Fruit fly (Drosophila melanogaster) whole organism, embryonic: ENCODE results near the gene CG31650.

Experiments used
- Aef1 ChIP-seq: fragments of 200-800 bp; sonication (Bioruptor generic); IDR thresholded peaks from 3 replicates; pipeline ENCODE4 v1.3.6; 2022; ENCODE audit warnings: missing biosample characterization, missing genetic modification characterization
- Blimp-1 ChIP-seq: fragments of 200-800 bp; sonication (Bioruptor generic); optimal IDR thresholded peaks from 3 replicates; lab custom pipeline; 2018; ENCODE audit warnings: missing biosample characterization, missing genetic modification characterization, mild to moderate bottlenecking, moderate library complexity, missing genetic modification reagents
- CG10366 ChIP-seq: fragments of 200-800 bp; sonication (Bioruptor generic); IDR thresholded peaks from 2 replicates; pipeline ENCODE4 v1.3.6; 2022; ENCODE audit warnings: missing biosample characterization, missing genetic modification characterization
- CG10959 ChIP-seq: fragments of 200-800 bp; sonication (Bioruptor generic); IDR thresholded peaks from 2 replicates; pipeline ENCODE4 v1.3.6; 2022; ENCODE audit warnings: missing biosample characterization, missing genetic modification characterization
- CG11456 ChIP-seq: fragments of 200-800 bp; sonication (Bioruptor generic); IDR thresholded peaks from 3 replicates; pipeline ENCODE4 v1.3.6; 2022; ENCODE audit warnings: missing biosample characterization, missing genetic modification characterization
- CG11504 ChIP-seq: fragments of 200-800 bp; sonication (Bioruptor generic); optimal IDR thresholded peaks from 3 replicates; lab custom pipeline; 2019; ENCODE audit warnings: missing biosample characterization, mild to moderate bottlenecking, missing genetic modification characterization, moderate library complexity
- CG12219 ChIP-seq: fragments of 200-800 bp; sonication (Bioruptor generic); optimal IDR thresholded peaks from 3 replicates; lab custom pipeline; 2018; ENCODE audit warnings: missing biosample characterization, mild to moderate bottlenecking, missing genetic modification characterization
- CG13894 ChIP-seq: fragments of 200-800 bp; sonication (Bioruptor generic); optimal IDR thresholded peaks from 3 replicates; lab custom pipeline; 2018; ENCODE audit warnings: missing biosample characterization, mild to moderate bottlenecking, missing genetic modification characterization, moderate library complexity
- CG14667 ChIP-seq: fragments of 200-800 bp; sonication (Bioruptor generic); IDR thresholded peaks from 2 replicates; pipeline ENCODE4 v1.3.6; 2022; ENCODE audit warnings: missing biosample characterization, missing genetic modification characterization
- CG15011 ChIP-seq: fragments of 200-800 bp; sonication (Bioruptor generic); optimal IDR thresholded peaks from 3 replicates; lab custom pipeline; 2018; ENCODE audit warnings: missing biosample characterization, mild to moderate bottlenecking, missing genetic modification characterization
- CG15073 ChIP-seq: fragments of 200-800 bp; sonication (Bioruptor generic); optimal IDR thresholded peaks from 2 replicates; lab custom pipeline; 2016; ENCODE audit warnings: missing biosample characterization, missing genetic modification characterization
- CG17186 ChIP-seq: fragments of 200-800 bp; sonication (Bioruptor generic); optimal IDR thresholded peaks from 3 replicates; lab custom pipeline; 2017; ENCODE audit warnings: missing biosample characterization, missing genetic modification reagents, missing genetic modification characterization
- CG17359 ChIP-seq: fragments of 200-800 bp; sonication (Bioruptor generic); optimal IDR thresholded peaks from 3 replicates; lab custom pipeline; 2018; ENCODE audit warnings: missing biosample characterization, mild to moderate bottlenecking, missing genetic modification characterization, moderate library complexity
- CG2889 ChIP-seq: fragments of 200-800 bp; sonication (Bioruptor generic); IDR thresholded peaks from 3 replicates; pipeline ENCODE4 v1.3.6; 2022; ENCODE audit warnings: missing biosample characterization, missing genetic modification characterization
- CG30403 ChIP-seq: fragments of 200-800 bp; sonication (Bioruptor generic); optimal IDR thresholded peaks from 3 replicates; lab custom pipeline; 2016; ENCODE audit warnings: missing biosample characterization, missing genetic modification characterization
- CG32767 ChIP-seq: fragments of 200-800 bp; sonication (Bioruptor generic); IDR thresholded peaks from 2 replicates; pipeline ENCODE4 v1.3.6; 2022; ENCODE audit warnings: missing biosample characterization, missing genetic modification characterization
- CG34422 ChIP-seq: fragments of 200-800 bp; sonication (Bioruptor generic); IDR thresholded peaks from 3 replicates; pipeline ENCODE4 v1.3.6; 2022; ENCODE audit warnings: missing biosample characterization, missing genetic modification characterization
- CG3995 ChIP-seq: fragments of 200-800 bp; sonication (Bioruptor generic); optimal IDR thresholded peaks from 3 replicates; lab custom pipeline; 2016; ENCODE audit warnings: missing biosample characterization, missing genetic modification characterization
- CG6254 ChIP-seq: fragments of 200-800 bp; sonication (Bioruptor generic); optimal IDR thresholded peaks from 3 replicates; lab custom pipeline; 2017; ENCODE audit warnings: mild to moderate bottlenecking, missing biosample characterization, missing genetic modification reagents, missing genetic modification characterization
- CG7271 ChIP-seq: fragments of 200-800 bp; sonication (Bioruptor generic); optimal IDR thresholded peaks from 2 replicates; lab custom pipeline; 2018; ENCODE audit warnings: missing biosample characterization, mild to moderate bottlenecking, missing genetic modification characterization, moderate library complexity
- CG7357 ChIP-seq: fragments of 200-800 bp; sonication (Bioruptor generic); IDR thresholded peaks from 3 replicates; pipeline ENCODE4 v1.3.6; 2022; ENCODE audit warnings: missing biosample characterization, missing genetic modification characterization
- CoRest ChIP-seq: fragments of 200-800 bp; sonication (Bioruptor generic); optimal IDR thresholded peaks from 3 replicates; lab custom pipeline; 2018; ENCODE audit warnings: missing biosample characterization, mild to moderate bottlenecking, missing genetic modification characterization, moderate library complexity
- CrebB ChIP-seq: fragments of 200-800 bp; sonication (Bioruptor generic); optimal IDR thresholded peaks from 3 replicates; lab custom pipeline; 2018; ENCODE audit warnings: missing biosample characterization, mild to moderate bottlenecking, missing genetic modification characterization
- Dbx ChIP-seq: fragments of 200-800 bp; sonication (Bioruptor generic); IDR thresholded peaks from 3 replicates; pipeline ENCODE4 v1.3.6; 2022; ENCODE audit warnings: missing biosample characterization, missing genetic modification characterization
- Hand ChIP-seq: fragments of 200-800 bp; sonication (Bioruptor generic); optimal IDR thresholded peaks from 2 replicates; lab custom pipeline; 2017; ENCODE audit warnings: mild to moderate bottlenecking, missing biosample characterization, missing genetic modification reagents, missing genetic modification characterization
- Hr51 ChIP-seq, 2 experiments: fragments of 200-800 bp; sonication (Bioruptor generic); optimal IDR thresholded peaks; 2 replicates in 1 of 2; 3 replicates in 1 of 2; lab custom pipeline; 2016 to 2018; ENCODE audit warnings: missing biosample characterization in 2 of 2, missing genetic modification characterization in 2 of 2, mild to moderate bottlenecking in 1 of 2, moderate library complexity in 1 of 2
- Lim3 ChIP-seq: fragments of 200-800 bp; sonication (Bioruptor generic); IDR thresholded peaks from 2 replicates; pipeline ENCODE4 v1.3.6; 2022; ENCODE audit warnings: missing biosample characterization, missing genetic modification characterization
- Rx ChIP-seq: fragments of 200-800 bp; sonication (Bioruptor generic); IDR thresholded peaks from 2 replicates; pipeline ENCODE4 v1.3.6; 2022; ENCODE audit warnings: missing biosample characterization, missing genetic modification characterization
- Tbp ChIP-seq: fragments of >200 bp; optimal IDR thresholded peaks from 2 replicates; lab custom pipeline; 2018; ENCODE audit warnings: missing biosample characterization, missing genetic modification characterization
- aop ChIP-seq: fragments of 200-800 bp; sonication (Bioruptor generic); IDR thresholded peaks from 2 replicates; pipeline ENCODE4 v1.3.6; 2022; ENCODE audit warnings: missing biosample characterization, missing genetic modification characterization
- dimm ChIP-seq: fragments of 200-800 bp; sonication (Bioruptor generic); IDR thresholded peaks from 2 replicates; pipeline ENCODE4 v1.3.6; 2022; ENCODE audit warnings: missing biosample characterization, missing genetic modification characterization
- dpn ChIP-seq, 2 experiments: fragments of 200-800 bp; sonication (Bioruptor generic); optimal IDR thresholded peaks; 3 replicates each; lab custom pipeline; 2016; ENCODE audit warnings: missing biosample characterization in 2 of 2, missing genetic modification characterization in 2 of 2
- dysf ChIP-seq: fragments of 200-800 bp; sonication (Bioruptor generic); IDR thresholded peaks from 3 replicates; pipeline ENCODE4 v1.3.6; 2022; ENCODE audit warnings: missing biosample characterization, missing genetic modification characterization
- gcm ChIP-seq: fragments of 200-800 bp; sonication (Bioruptor generic); optimal IDR thresholded peaks from 2 replicates; lab custom pipeline; 2019; ENCODE audit warnings: missing biosample characterization, mild to moderate bottlenecking, missing genetic modification characterization, moderate library complexity
- mld ChIP-seq: fragments of 200-800 bp; sonication (Bioruptor generic); IDR thresholded peaks from 3 replicates; pipeline ENCODE4 v1.3.6; 2022; ENCODE audit warnings: missing biosample characterization, missing genetic modification characterization; ENCODE audit not compliant: partially characterized antibody
- org-1 ChIP-seq: fragments of 200-800 bp; sonication (Bioruptor generic); optimal IDR thresholded peaks from 2 replicates; lab custom pipeline; 2017; ENCODE audit warnings: missing biosample characterization, missing genetic modification characterization
- p53 ChIP-seq: fragments of 200-800 bp; sonication (Bioruptor generic); optimal IDR thresholded peaks from 2 replicates; lab custom pipeline; 2016; ENCODE audit warnings: missing biosample characterization, missing genetic modification characterization
- pita ChIP-seq: fragments of 200-800 bp; sonication (Bioruptor generic); optimal IDR thresholded peaks from 2 replicates; lab custom pipeline; 2017; ENCODE audit warnings: missing biosample characterization, mild to moderate bottlenecking, missing genetic modification characterization
- pnt ChIP-seq: fragments of 200-800 bp; sonication (Bioruptor generic); optimal IDR thresholded peaks from 3 replicates; lab custom pipeline; 2016; ENCODE audit warnings: missing biosample characterization, missing genetic modification characterization
- ro ChIP-seq: fragments of 200-800 bp; sonication (Bioruptor generic); IDR thresholded peaks from 2 replicates; pipeline ENCODE4 v1.3.6; 2022; ENCODE audit warnings: missing biosample characterization, missing genetic modification characterization
- tap ChIP-seq: fragments of 200-800 bp; optimal IDR thresholded peaks from 3 replicates; lab custom pipeline; 2019; ENCODE audit warnings: missing biosample characterization, mild to moderate bottlenecking, missing genetic modification characterization, moderate library complexity
- toy ChIP-seq: fragments of 200-800 bp; sonication (Bioruptor generic); IDR thresholded peaks from 2 replicates; pipeline ENCODE4 v1.3.6; 2022; ENCODE audit warnings: missing biosample characterization, missing genetic modification characterization
- unpg ChIP-seq: fragments of 200-800 bp; sonication (Bioruptor generic); optimal IDR thresholded peaks from 3 replicates; lab custom pipeline; 2018; ENCODE audit warnings: missing biosample characterization, mild to moderate bottlenecking, missing genetic modification characterization, moderate library complexity
- z ChIP-seq: fragments of 200-800 bp; sonication (Bioruptor generic); IDR thresholded peaks from 3 replicates; pipeline ENCODE4 v1.3.6; 2022; ENCODE audit warnings: missing biosample characterization, missing genetic modification characterization
- zfh1 ChIP-seq: fragments of 200-800 bp; sonication (Bioruptor generic); IDR thresholded peaks from 3 replicates; pipeline ENCODE4 v1.3.6; 2022; ENCODE audit warnings: missing biosample characterization, missing genetic modification characterization

CG31650 gene

dm6 chr2L:5043043-5043442 is 1.5 kb downstream of the CG31650 start, which contains the start of the genes CG33995, CG44000 and CG44001 (continued):
- TF ChIP-seq CG14667 (GFP tag; lab: Robert Waterston, UW) (no peak), CG10959 (GFP tag; lab: Robert Waterston, UW) (no peak), CG11504 (tag; lab: Kevin White, UChicago) (peak; percentile 52), ro (GFP tag; lab: Robert Waterston, UW) (no peak), Rx (GFP tag; lab: Robert Waterston, UW) (0 out of 2 replicates have a peak, but pooled peaks have one; percentile 4), pnt (peak; percentile 28), org-1 (GFP tag; lab: Kevin White, UChicago) (no peak), CrebB (peak; percentile 11), CG7357 (GFP tag; lab: Robert Waterston, UW) (no peak), CG15011 (GFP tag; lab: Kevin White, UChicago) (no peak), tap (tag; lab: Kevin White, UChicago) (peak; percentile 5), CG32767 (GFP tag; lab: Robert Waterston, UW) (no peak), CG13894 (tag; lab: Kevin White, UChicago) (peak; percentile 34), dimm (GFP tag; lab: Robert Waterston, UW) (no peak), Dbx (GFP tag; lab: Robert Waterston, UW) (peak; percentile 53; the same call in 2 of the 3 replicates), CG17186 (GFP tag; lab: Kevin White, UChicago) (peak; percentile 67), aop (GFP tag; lab: Robert Waterston, UW) (no peak), Hr51 (GFP tag; optimal IDR thresholded peaks at IDR 0.05; lab: Kevin White, UChicago) (peak; percentile 10 to 60), CG17359 (tag; lab: Kevin White, UChicago) (no peak), CG15073 (GFP tag; lab: Kevin White, UChicago) (no peak), Lim3 (GFP tag; lab: Robert Waterston, UW) (no peak), Aef1 (GFP tag; lab: Robert Waterston, UW) (no peak), CG12219 (GFP tag; lab: Kevin White, UChicago) (no peak), CG10366 (GFP tag; lab: Robert Waterston, UW) (peak; percentile 32), mld (GFP tag; lab: Robert Waterston, UW) (no peak), CG11456 (GFP tag; lab: Robert Waterston, UW) (peak; percentile 83), gcm (GFP tag; lab: Kevin White, UChicago) (no peak), CG3995 (GFP tag; lab: Kevin White, UChicago) (peak; percentile 29), Blimp-1 (GFP tag; lab: Kevin White, UChicago) (no peak), Tbp (GFP tag; lab: Kevin White, UChicago) (no peak), CG2889 (GFP tag; lab: Robert Waterston, UW) (no peak), dysf (no peak), p53 (GFP tag; lab: Kevin White, UChicago) (peak; percentile 23), CG30403 (GFP tag; lab: Kevin White, UChicago) (peak; percentile 67), z (GFP tag; lab: Robert Waterston, UW) (no peak), CG6254 (no peak), CoRest (peak; percentile 51), zfh1 (GFP tag; lab: Robert Waterston, UW) (peak; percentile 57; the same call in 2 of the 3 replicates), Hand (no peak), CG7271 (tag; lab: Kevin White, UChicago) (peak; percentile 3), pita (GFP tag; lab: Kevin White, UChicago) (no peak), dpn (GFP tag; optimal IDR thresholded peaks at IDR 0.05; lab: Kevin White, UChicago) (peak; percentile 64 to 76), unpg (GFP tag; lab: Kevin White, UChicago) (peak; percentile 46), toy (GFP tag; lab: Robert Waterston, UW) (no peak), CG34422 (GFP tag; lab: Robert Waterston, UW) (peak; percentile 66; the same call in 2 of the 3 replicates)
